Worm (Caenorhabditis elegans): ENCODE results near the gene B0244.7.

ce11 chrIII:5721488-5721887, 9.8 kb upstream of the B0244.7 start:
- TF ChIP-seq nhr-12 (tag; optimal IDR thresholded peaks at IDR 0.05) = no peak
- TF ChIP-seq unc-39 (tag; optimal IDR thresholded peaks at IDR 0.05) = no peak

All from whole organism, L3 larva.